Fruit fly (Drosophila melanogaster) whole organism, embryonic: ENCODE measurements around the gene CG33654.

Experiments
- Ada2b ChIP-seq: fragments of 200-800 bp; sonication (Bioruptor generic); IDR thresholded peaks from 2 replicates; pipeline ENCODE4 v1.3.6; 2022; ENCODE audit warnings: missing biosample characterization, missing genetic modification characterization
- BtbVII ChIP-seq: fragments of 200-800 bp; sonication (Bioruptor generic); optimal IDR thresholded peaks from 3 replicates; lab custom pipeline; 2017; ENCODE audit warnings: missing biosample characterization, mild to moderate bottlenecking, missing genetic modification characterization
- C15 ChIP-seq: fragments of 200-800 bp; sonication (Bioruptor generic); IDR thresholded peaks from 3 replicates; pipeline ENCODE4 v1.3.6; 2022; ENCODE audit warnings: missing biosample characterization, missing genetic modification characterization
- CG1024 ChIP-seq: fragments of 200-800 bp; sonication (Bioruptor generic); IDR thresholded peaks from 2 replicates; pipeline ENCODE4 v1.3.6; 2022; ENCODE audit warnings: missing biosample characterization, missing genetic modification characterization
- CG10321 ChIP-seq: fragments of 200-800 bp; sonication (Bioruptor generic); IDR thresholded peaks from 2 replicates; pipeline ENCODE4 v1.3.6; 2022; ENCODE audit warnings: missing biosample characterization, missing genetic modification characterization
- CG11504 ChIP-seq: fragments of 200-800 bp; sonication (Bioruptor generic); optimal IDR thresholded peaks from 3 replicates; lab custom pipeline; 2019; ENCODE audit warnings: missing biosample characterization, mild to moderate bottlenecking, missing genetic modification characterization, moderate library complexity
- CG11696 ChIP-seq: fragments of 200-800 bp; sonication (Bioruptor generic); IDR thresholded peaks from 2 replicates; pipeline ENCODE4 v1.3.6; 2022; ENCODE audit warnings: missing biosample characterization, missing genetic modification characterization
- CG12391 ChIP-seq: fragments of 200-800 bp; sonication (Bioruptor generic); optimal IDR thresholded peaks from 3 replicates; lab custom pipeline; 2018; ENCODE audit warnings: missing biosample characterization, mild to moderate bottlenecking, missing genetic modification characterization, moderate library complexity
- CG13624 ChIP-seq: fragments of 200-800 bp; sonication (Bioruptor generic); optimal IDR thresholded peaks from 2 replicates; lab custom pipeline; 2016; ENCODE audit warnings: missing biosample characterization, missing genetic modification characterization
- CG1529 ChIP-seq: fragments of 200-800 bp; sonication (Bioruptor generic); optimal IDR thresholded peaks from 3 replicates; lab custom pipeline; 2018; ENCODE audit warnings: missing biosample characterization, missing genetic modification characterization
- CG15601 ChIP-seq: fragments of 200-800 bp; sonication (Bioruptor generic); optimal IDR thresholded peaks from 3 replicates; lab custom pipeline; 2019; ENCODE audit warnings: missing biosample characterization, mild to moderate bottlenecking, missing genetic modification characterization, moderate library complexity
- CG16779 ChIP-seq: fragments of 200-800 bp; sonication (Bioruptor generic); IDR thresholded peaks from 2 replicates; pipeline ENCODE4 v1.3.6; 2022; ENCODE audit warnings: missing biosample characterization, missing genetic modification characterization
- CG18764 ChIP-seq: fragments of 200-800 bp; sonication (Bioruptor generic); optimal IDR thresholded peaks from 3 replicates; lab custom pipeline; 2016; ENCODE audit warnings: missing biosample characterization, missing genetic modification characterization
- CG2889 ChIP-seq: fragments of 200-800 bp; sonication (Bioruptor generic); IDR thresholded peaks from 3 replicates; pipeline ENCODE4 v1.3.6; 2022; ENCODE audit warnings: missing biosample characterization, missing genetic modification characterization
- CG30020 ChIP-seq: fragments of 200-800 bp; optimal IDR thresholded peaks from 2 replicates; lab custom pipeline; 2019; ENCODE audit warnings: missing biosample characterization, mild to moderate bottlenecking, missing genetic modification characterization, moderate library complexity
- CG32532 ChIP-seq: fragments of 200-800 bp; sonication (Bioruptor generic); IDR thresholded peaks from 2 replicates; pipeline ENCODE4 v1.3.6; 2022; ENCODE audit warnings: missing biosample characterization, missing genetic modification characterization
- CG3726 ChIP-seq: fragments of 200-800 bp; sonication (Bioruptor generic); IDR thresholded peaks from 3 replicates; pipeline ENCODE4, ENCODE4 v1.3.6; 2022; ENCODE audit warnings: missing biosample characterization, missing genetic modification characterization
- CG3838 ChIP-seq: fragments of 200-800 bp; sonication (Bioruptor generic); optimal IDR thresholded peaks from 3 replicates; lab custom pipeline; 2016; ENCODE audit warnings: missing biosample characterization, missing genetic modification characterization
- CG7357 ChIP-seq: fragments of 200-800 bp; sonication (Bioruptor generic); IDR thresholded peaks from 3 replicates; pipeline ENCODE4 v1.3.6; 2022; ENCODE audit warnings: missing biosample characterization, missing genetic modification characterization
- CG7745 ChIP-seq: fragments of 200-800 bp; sonication (Bioruptor generic); optimal IDR thresholded peaks from 2 replicates; lab custom pipeline; 2018; ENCODE audit warnings: missing biosample characterization, mild to moderate bottlenecking, missing genetic modification characterization, moderate library complexity
- CG7987 ChIP-seq: fragments of 200-800 bp; sonication (Bioruptor generic); optimal IDR thresholded peaks from 2 replicates; lab custom pipeline; 2018; ENCODE audit warnings: missing biosample characterization, mild to moderate bottlenecking, missing genetic modification characterization, moderate library complexity
- D ChIP-seq, 2 experiments: fragments of 200-800 bp in 1 of 2; fragments of >200 bp in 1 of 2; sonication (Bioruptor generic) in 1 of 2; optimal IDR thresholded peaks; 2 replicates in 1 of 2; 3 replicates in 1 of 2; lab custom pipeline; 2017; ENCODE audit warnings: mild to moderate bottlenecking in 1 of 2, missing biosample characterization in 1 of 2, missing genetic modification characterization in 1 of 2, missing genetic modification reagents in 1 of 2
- Deaf1 ChIP-seq: fragments of 200-800 bp; optimal IDR thresholded peaks from 3 replicates; lab custom pipeline; 2019; ENCODE audit warnings: missing biosample characterization, mild to moderate bottlenecking, missing genetic modification characterization, moderate library complexity
- Ets97D ChIP-seq: fragments of 200-800 bp; sonication (Bioruptor generic); optimal IDR thresholded peaks from 3 replicates; lab custom pipeline; 2016; ENCODE audit warnings: missing biosample characterization, missing genetic modification characterization
- HLHmδ ChIP-seq: fragments of 200-800 bp; sonication (Bioruptor generic); optimal IDR thresholded peaks from 2 replicates; lab custom pipeline; 2018; ENCODE audit warnings: missing biosample characterization, mild to moderate bottlenecking, missing genetic modification characterization, moderate library complexity
- Hand ChIP-seq: fragments of 200-800 bp; sonication (Bioruptor generic); optimal IDR thresholded peaks from 2 replicates; lab custom pipeline; 2017; ENCODE audit warnings: mild to moderate bottlenecking, missing biosample characterization, missing genetic modification reagents, missing genetic modification characterization
- Optix ChIP-seq: fragments of 200-800 bp; sonication (Bioruptor generic); IDR thresholded peaks from 3 replicates; pipeline ENCODE4 v1.3.6; 2022; ENCODE audit warnings: missing biosample characterization, missing genetic modification characterization
- ab ChIP-seq: fragments of 200-800 bp; sonication (Bioruptor generic); optimal IDR thresholded peaks from 2 replicates; lab custom pipeline; 2016; ENCODE audit warnings: missing biosample characterization, missing genetic modification characterization
- btn ChIP-seq: fragments of 200-800 bp; sonication (Bioruptor generic); optimal IDR thresholded peaks from 2 replicates; lab custom pipeline; 2016; ENCODE audit warnings: missing biosample characterization, missing genetic modification characterization
- crol ChIP-seq: fragments of 200-800 bp; sonication (Bioruptor generic); IDR thresholded peaks from 2 replicates; pipeline ENCODE4 v1.3.6; 2022; ENCODE audit warnings: missing biosample characterization, missing genetic modification characterization
- dati ChIP-seq: fragments of 200-800 bp; sonication (Bioruptor generic); IDR thresholded peaks from 2 replicates; pipeline ENCODE4 v1.3.6; 2022; ENCODE audit warnings: missing biosample characterization, missing genetic modification characterization
- dmrt11E ChIP-seq: fragments of 200-800 bp; sonication (Bioruptor generic); optimal IDR thresholded peaks from 3 replicates; lab custom pipeline; 2018; ENCODE audit warnings: missing biosample characterization, mild to moderate bottlenecking, missing genetic modification characterization, moderate library complexity
- emc ChIP-seq: fragments of 200-800 bp; sonication (Bioruptor generic); optimal IDR thresholded peaks from 2 replicates; lab custom pipeline; 2016; ENCODE audit warnings: missing biosample characterization, missing genetic modification characterization
- exex ChIP-seq: fragments of 200-800 bp; sonication (Bioruptor generic); optimal IDR thresholded peaks from 4 replicates; lab custom pipeline; 2018; ENCODE audit warnings: missing biosample characterization, mild to moderate bottlenecking, missing genetic modification characterization, moderate library complexity
- grau ChIP-seq: fragments of 200-800 bp; optimal IDR thresholded peaks from 3 replicates; lab custom pipeline; 2019; ENCODE audit warnings: missing biosample characterization, mild to moderate bottlenecking, missing genetic modification characterization, moderate library complexity
- hkb ChIP-seq, 2 experiments: fragments of 200-800 bp in 1 of 2; fragments of >200 bp in 1 of 2; sonication (Bioruptor generic) in 1 of 2; IDR thresholded peaks in 1 of 2; optimal IDR thresholded peaks in 1 of 2; 2 replicates each; pipeline versions ENCODE4 v1.3.6 to Lab custom; 2017 to 2022; ENCODE audit warnings: missing biosample characterization in 1 of 2, missing genetic modification characterization in 1 of 2
- jigr1 ChIP-seq: fragments of 200-800 bp; sonication (Bioruptor generic); IDR thresholded peaks from 3 replicates; pipeline ENCODE4 v1.3.6; 2022; ENCODE audit warnings: missing biosample characterization, missing genetic modification characterization
- kni ChIP-seq: fragments of 200-800 bp; sonication (Bioruptor generic); optimal IDR thresholded peaks from 3 replicates; lab custom pipeline; 2017; ENCODE audit warnings: mild to moderate bottlenecking, missing biosample characterization, missing genetic modification reagents, missing genetic modification characterization
- knrl ChIP-seq: fragments of 200-800 bp; sonication (Bioruptor generic); IDR thresholded peaks from 3 replicates; pipeline ENCODE4 v1.3.6; 2022; ENCODE audit warnings: missing biosample characterization, missing genetic modification characterization; ENCODE audit not compliant: partially characterized antibody
- nom ChIP-seq: fragments of 200-800 bp; sonication (Bioruptor generic); optimal IDR thresholded peaks from 2 replicates; lab custom pipeline; 2017; ENCODE audit warnings: missing biosample characterization, missing genetic modification characterization, mild to moderate bottlenecking, moderate library complexity, missing genetic modification reagents
- org-1 ChIP-seq: fragments of 200-800 bp; sonication (Bioruptor generic); optimal IDR thresholded peaks from 2 replicates; lab custom pipeline; 2017; ENCODE audit warnings: missing biosample characterization, missing genetic modification characterization
- peb ChIP-seq: fragments of 200-800 bp; sonication (Bioruptor generic); IDR thresholded peaks from 2 replicates; pipeline ENCODE4 v1.3.6; 2022; ENCODE audit warnings: missing biosample characterization, missing genetic modification characterization
- pum ChIP-seq: fragments of 200-800 bp; sonication (Bioruptor generic); optimal IDR thresholded peaks from 2 replicates; lab custom pipeline; 2016; ENCODE audit warnings: missing biosample characterization, missing genetic modification characterization
- slou ChIP-seq: fragments of 200-800 bp; sonication (Bioruptor generic); optimal IDR thresholded peaks from 3 replicates; lab custom pipeline; 2016; ENCODE audit warnings: missing biosample characterization, missing genetic modification characterization
- tin ChIP-seq: fragments of 200-800 bp; sonication (Bioruptor generic); optimal IDR thresholded peaks from 3 replicates; lab custom pipeline; 2016; ENCODE audit warnings: missing biosample characterization, missing genetic modification characterization
- toy ChIP-seq: fragments of 200-800 bp; sonication (Bioruptor generic); IDR thresholded peaks from 2 replicates; pipeline ENCODE4 v1.3.6; 2022; ENCODE audit warnings: missing biosample characterization, missing genetic modification characterization
- tx ChIP-seq: fragments of 200-800 bp; sonication (Bioruptor generic); optimal IDR thresholded peaks from 2 replicates; lab custom pipeline; 2016; ENCODE audit warnings: missing biosample characterization, missing genetic modification characterization
- usp ChIP-seq: fragments of >200 bp; optimal IDR thresholded peaks from 2 replicates; lab custom pipeline; 2017; ENCODE audit warnings: missing biosample characterization, missing genetic modification characterization
- vvl ChIP-seq: fragments of 200-800 bp; sonication (Bioruptor generic); IDR thresholded peaks from 2 replicates; pipeline ENCODE4 v1.3.6; 2022; ENCODE audit warnings: missing biosample characterization, missing genetic modification characterization

Gene CG33654

DNA sequence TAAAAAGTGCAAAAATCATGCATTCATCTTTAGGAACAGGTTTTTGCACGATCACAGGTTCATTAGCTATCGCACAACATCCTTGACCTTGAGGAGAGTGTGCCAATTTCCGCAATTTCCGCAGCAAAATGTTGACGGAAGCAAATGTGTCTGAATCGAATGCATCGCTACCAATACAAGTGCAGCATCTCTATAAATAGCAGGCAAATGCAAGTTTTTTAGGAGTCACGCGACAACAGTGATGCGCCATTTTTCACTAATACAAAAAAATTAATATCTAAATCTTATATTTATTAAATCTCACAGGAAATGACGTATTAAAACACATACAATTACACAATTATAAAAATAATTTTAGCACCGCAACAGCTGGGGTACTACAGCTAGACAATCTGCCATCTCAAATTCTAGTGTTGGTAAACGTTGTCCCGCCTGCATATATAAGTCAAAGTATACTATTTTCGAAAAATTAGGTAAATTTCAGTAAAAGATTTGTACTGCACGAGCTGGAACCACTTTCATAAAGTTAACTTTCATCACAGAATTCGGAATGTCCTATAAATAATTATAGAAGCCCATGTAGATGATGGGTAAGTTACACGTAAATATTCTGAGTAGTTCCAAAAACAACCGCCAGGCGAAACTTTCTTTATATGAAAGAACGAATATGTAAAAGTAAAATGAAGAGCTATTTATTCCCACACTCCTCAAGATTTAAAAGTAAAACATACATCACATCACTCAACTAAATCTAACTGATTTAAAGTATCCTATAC is 9.0 kb downstream of the CG33654 start, which contains the start of gene CG9399 (continued):
- TF ChIP-seq grau (tag; lab: Kevin White, UChicago) (peak; percentile 95), pum (GFP tag; lab: Kevin White, UChicago) (peak; percentile 91), Hand (GFP tag; lab: Kevin White, UChicago) (peak; percentile 76), Optix (GFP tag; lab: Robert Waterston, UW) (peak; percentile 98), CG11504 (tag; lab: Kevin White, UChicago) (peak; percentile 96), CG15601 (tag; lab: Kevin White, UChicago) (peak; percentile 96), emc (peak; percentile 63), Ets97D (GFP tag; lab: Kevin White, UChicago) (peak; percentile 94), Ada2b (GFP tag; lab: Robert Waterston, UW) (peak; percentile 95), peb (peak; percentile 95), C15 (GFP tag; lab: Robert Waterston, UW) (peak; percentile 96), dati (GFP tag; lab: Robert Waterston, UW) (peak; percentile 96), toy (GFP tag; lab: Robert Waterston, UW) (peak; percentile 89), jigr1 (GFP tag; lab: Robert Waterston, UW) (peak; percentile 93), CG10321 (GFP tag; lab: Robert Waterston, UW) (peak; percentile 83), CG7357 (GFP tag; lab: Robert Waterston, UW) (peak; percentile 92), BtbVII (GFP tag; lab: Kevin White, UChicago) (peak; percentile 93), CG7745 (tag; lab: Kevin White, UChicago) (peak; percentile 89), CG1529 (GFP tag; lab: Kevin White, UChicago) (peak; percentile 96), CG1024 (GFP tag; lab: Robert Waterston, UW) (peak; percentile 93), CG13624 (GFP tag; lab: Kevin White, UChicago) (peak; percentile 83), org-1 (peak; percentile 90), CG7987 (peak; percentile 92), CG18764 (GFP tag; lab: Kevin White, UChicago) (peak; percentile 93), dmrt11E (tag; lab: Kevin White, UChicago) (peak; percentile 97), btn (GFP tag; lab: Kevin White, UChicago) (peak; percentile 65), CG12391 (tag; lab: Kevin White, UChicago) (peak; percentile 99), crol (peak; percentile 77), CG3838 (peak; percentile 90), HLHmδ (GFP tag; lab: Kevin White, UChicago) (no peak), tin (GFP tag; lab: Kevin White, UChicago) (peak; percentile 98), knrl (GFP tag; lab: Robert Waterston, UW) (peak; percentile 62), Deaf1 (tag; lab: Kevin White, UChicago) (peak; percentile 73), nom (GFP tag; lab: Kevin White, UChicago) (peak; percentile 85), slou (GFP tag; lab: Kevin White, UChicago) (peak; percentile 84), ab (GFP tag; lab: Kevin White, UChicago) (peak; percentile 92), CG32532 (GFP tag; lab: Robert Waterston, UW) (peak; percentile 96), hkb (optimal IDR thresholded peaks at IDR 0.05; lab: Kevin White, UChicago) (no peak), hkb (GFP tag; IDR thresholded peaks at IDR 0.05; lab: Robert Waterston, UW) (peak; percentile 98), usp (GFP tag; lab: Kevin White, UChicago) (no peak), CG3726 (peak; percentile 97), CG30020 (tag; lab: Kevin White, UChicago) (peak; percentile 85), exex (peak; percentile 74), CG11696 (GFP tag; lab: Robert Waterston, UW) (peak; percentile 92), kni (peak; percentile 79), CG16779 (GFP tag; lab: Robert Waterston, UW) (peak; percentile 89), CG2889 (peak; percentile 97), D (optimal IDR thresholded peaks at IDR 0.05; lab: Kevin White, UChicago) (no peak), D (GFP tag; optimal IDR thresholded peaks at IDR 0.05; lab: Kevin White, UChicago) (peak; percentile 95), vvl (peak; percentile 99), tx (peak; percentile 90)
